Worm (Caenorhabditis elegans) whole organism, late embryonic: Measurements from ENCODE around the gene ZK381.62.

ENCODE experiments used
- K02D7.2 ChIP-seq: sonication (generic microtip); optimal IDR thresholded peaks from 2 replicates; lab custom pipeline; 2017; ENCODE audit warnings: mild to moderate bottlenecking, missing genetic modification characterization, missing compliant biosample characterization
- T23F11.4 ChIP-seq: fragments of 200-800 bp; sonication (Bioruptor generic); optimal IDR thresholded peaks from 2 replicates; lab custom pipeline; 2018; ENCODE audit warnings: mild to moderate bottlenecking, missing genetic modification characterization, missing compliant biosample characterization
- Y22D7AL.16 ChIP-seq: sonication (generic microtip); optimal IDR thresholded peaks from 2 replicates; lab custom pipeline; 2016; ENCODE audit warnings: missing genetic modification characterization, missing compliant biosample characterization
- ama-1 ChIP-seq: fragments of 150-350 bp; optimal IDR thresholded peaks from 2 replicates; lab custom pipeline; 2014
- ceh-30 ChIP-seq: fragments of 150-350 bp; optimal IDR thresholded peaks from 2 replicates; lab custom pipeline; 2014; ENCODE audit warnings: missing biosample characterization, missing genetic modification characterization
- eyg-1 ChIP-seq: sonication (generic microtip); optimal IDR thresholded peaks from 2 replicates; lab custom pipeline; 2016; ENCODE audit warnings: missing genotype, missing genetic modification characterization, missing compliant biosample characterization
- hlh-6 ChIP-seq: sonication (generic microtip); optimal IDR thresholded peaks from 2 replicates; lab custom pipeline; 2016; ENCODE audit warnings: missing genotype, missing genetic modification characterization, missing compliant biosample characterization
- lim-6 ChIP-seq: sonication (generic microtip); optimal IDR thresholded peaks from 2 replicates; lab custom pipeline; 2016; ENCODE audit warnings: missing genetic modification characterization, missing compliant biosample characterization
- nhr-11 ChIP-seq: fragments of 150-350 bp; optimal IDR thresholded peaks from 2 replicates; lab custom pipeline; 2014; ENCODE audit warnings: missing biosample characterization, missing genetic modification characterization
- pat-9 ChIP-seq: fragments of 200-800 bp; sonication (Bioruptor generic); optimal IDR thresholded peaks from 2 replicates; lab custom pipeline; 2018; ENCODE audit warnings: mild to moderate bottlenecking, missing genetic modification characterization, moderate library complexity, missing compliant biosample characterization
- pax-1 ChIP-seq: fragments of 150-350 bp; optimal IDR thresholded peaks from 2 replicates; lab custom pipeline; 2014; ENCODE audit warnings: missing biosample characterization, missing genetic modification characterization
- pha-2 ChIP-seq: sonication (generic microtip); optimal IDR thresholded peaks from 2 replicates; lab custom pipeline; 2017; ENCODE audit warnings: mild to moderate bottlenecking, missing genetic modification characterization, missing compliant biosample characterization
- ref-2 ChIP-seq: sonication (generic microtip); optimal IDR thresholded peaks from 2 replicates; lab custom pipeline; 2016; ENCODE audit warnings: missing genetic modification characterization, missing compliant biosample characterization
- rnt-1 ChIP-seq: sonication (generic microtip); optimal IDR thresholded peaks from 2 replicates; lab custom pipeline; 2016; ENCODE audit warnings: missing genetic modification characterization, missing compliant biosample characterization
- sdc-2 ChIP-seq: sonication (generic microtip); optimal IDR thresholded peaks from 2 replicates; lab custom pipeline; 2016; ENCODE audit warnings: missing genotype, missing genetic modification characterization, missing compliant biosample characterization
- sox-2 ChIP-seq: fragments of 200-800 bp; sonication (Bioruptor generic); IDR thresholded peaks from 2 replicates; pipeline ENCODE4 v1.3.6; 2022; ENCODE audit warnings: missing genetic modification reagents, missing genetic modification characterization, missing compliant biosample characterization
- tbx-7 ChIP-seq: sonication (generic microtip); optimal IDR thresholded peaks from 2 replicates; lab custom pipeline; 2016; ENCODE audit warnings: missing genotype, missing genetic modification characterization, missing compliant biosample characterization
- zip-5 ChIP-seq: sonication (generic microtip); optimal IDR thresholded peaks from 2 replicates; lab custom pipeline; 2016; ENCODE audit warnings: missing genetic modification characterization, missing compliant biosample characterization
- ztf-16 ChIP-seq: sonication (generic microtip); optimal IDR thresholded peaks from 2 replicates; lab custom pipeline; 2017; ENCODE audit warnings: missing genetic modification characterization, missing compliant biosample characterization

Gene ZK381.62

DNA sequence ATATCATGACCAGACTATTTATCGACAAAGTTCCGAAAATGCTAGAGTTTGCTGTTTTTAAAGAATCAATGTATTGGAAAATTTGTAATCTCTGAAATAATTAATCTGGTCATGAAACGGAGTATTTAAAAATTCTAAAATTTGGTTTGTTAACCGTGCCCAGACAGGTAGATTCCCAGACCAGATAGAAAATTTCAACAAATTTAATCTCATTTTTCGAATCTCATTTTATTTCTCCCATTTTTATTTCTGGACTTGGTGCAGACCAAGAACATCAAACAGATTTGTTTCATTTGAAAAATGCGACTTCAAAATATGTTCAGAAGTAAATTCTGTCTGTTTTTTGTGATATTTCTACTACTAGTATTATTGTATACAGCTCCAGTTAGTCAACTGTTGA lies 48.0 kb downstream of the ZK381.62 start, which contains the start of gene T22D1.1:
T22D1.1 (plus strand) TSS at position 301 of the 400 bp plus-strand sequence.
- TF ChIP-seq eyg-1 (tag; lab: Kevin White, UChicago) (no peak), pax-1 (tag; lab: Kevin White, UChicago) (no peak), ama-1 (lab: Kevin White, UChicago) (no peak), pat-9 (no peak), T23F11.4 (no peak), ceh-30 (no peak), hlh-6 (tag; lab: Kevin White, UChicago) (no peak), ref-2 (no peak), tbx-7 (no peak), sox-2 (GFP tag; lab: Robert Waterston, UW) (no peak), sdc-2 (tag; lab: Kevin White, UChicago) (no peak), K02D7.2 (tag; lab: Kevin White, UChicago) (no peak), Y22D7AL.16 (tag; lab: Kevin White, UChicago) (no peak), ztf-16 (no peak), pha-2 (tag; lab: Kevin White, UChicago) (no peak), rnt-1 (tag; lab: Kevin White, UChicago) (no peak), zip-5 (tag; lab: Kevin White, UChicago) (no peak), nhr-11 (tag; lab: Kevin White, UChicago) (no peak), lim-6 (tag; lab: Kevin White, UChicago) (no peak)
